Fruit fly (Drosophila melanogaster) whole organism, embryonic: Measurements from ENCODE around the gene frma.

ENCODE experiments used
- Aef1 ChIP-seq: fragments of 200-800 bp; sonication (Bioruptor generic); IDR thresholded peaks from 3 replicates; pipeline ENCODE4 v1.3.6; 2022; ENCODE audit warnings: missing biosample characterization, missing genetic modification characterization
- Antp ChIP-seq: fragments of 200-800 bp; sonication (Bioruptor generic); optimal IDR thresholded peaks from 3 replicates; lab custom pipeline; 2016; ENCODE audit warnings: missing biosample characterization, missing genetic modification characterization
- Bdp1 ChIP-seq: fragments of 200-800 bp; sonication (Bioruptor generic); optimal IDR thresholded peaks from 3 replicates; lab custom pipeline; 2016; ENCODE audit warnings: missing biosample characterization, missing genetic modification characterization
- CG1024 ChIP-seq: fragments of 200-800 bp; sonication (Bioruptor generic); IDR thresholded peaks from 2 replicates; pipeline ENCODE4 v1.3.6; 2022; ENCODE audit warnings: missing biosample characterization, missing genetic modification characterization
- CG11247 ChIP-seq: fragments of 200-800 bp; sonication (Bioruptor generic); IDR thresholded peaks from 2 replicates; pipeline ENCODE4 v1.3.6; 2022; ENCODE audit warnings: missing biosample characterization, missing genetic modification characterization
- CG11696 ChIP-seq: fragments of 200-800 bp; sonication (Bioruptor generic); IDR thresholded peaks from 2 replicates; pipeline ENCODE4 v1.3.6; 2022; ENCODE audit warnings: missing biosample characterization, missing genetic modification characterization
- CG14965 ChIP-seq: fragments of 200-800 bp; sonication (Bioruptor generic); optimal IDR thresholded peaks from 2 replicates; lab custom pipeline; 2016; ENCODE audit warnings: missing biosample characterization, missing genetic modification characterization, borderline replicate concordance
- CG15696 ChIP-seq: fragments of 200-800 bp; sonication (Bioruptor generic); optimal IDR thresholded peaks from 2 replicates; lab custom pipeline; 2019; ENCODE audit warnings: missing biosample characterization, mild to moderate bottlenecking, missing genetic modification characterization, moderate library complexity
- CG17568 ChIP-seq: fragments of 200-800 bp; sonication (Bioruptor generic); optimal IDR thresholded peaks from 2 replicates; lab custom pipeline; 2018; ENCODE audit warnings: missing biosample characterization, mild to moderate bottlenecking, missing genetic modification characterization, moderate library complexity
- CG18262 ChIP-seq: fragments of 200-800 bp; optimal IDR thresholded peaks from 3 replicates; lab custom pipeline; 2019; ENCODE audit warnings: missing biosample characterization, mild to moderate bottlenecking, missing genetic modification characterization, moderate library complexity
- CG2120 ChIP-seq: fragments of 200-800 bp; sonication (Bioruptor generic); optimal IDR thresholded peaks from 3 replicates; lab custom pipeline; 2016; ENCODE audit warnings: missing biosample characterization, missing genetic modification characterization
- CG3163 ChIP-seq: fragments of 200-800 bp; sonication (Bioruptor generic); optimal IDR thresholded peaks from 3 replicates; lab custom pipeline; 2016; ENCODE audit warnings: missing biosample characterization, missing genetic modification characterization
- CG3407 ChIP-seq: fragments of 200-800 bp; sonication (Bioruptor generic); optimal IDR thresholded peaks from 2 replicates; lab custom pipeline; 2018; ENCODE audit warnings: missing biosample characterization, mild to moderate bottlenecking, missing genetic modification characterization
- CG4820 ChIP-seq: fragments of 200-800 bp; sonication (Bioruptor generic); optimal IDR thresholded peaks from 3 replicates; lab custom pipeline; 2016; ENCODE audit warnings: missing biosample characterization, missing genetic modification characterization
- CG9797 ChIP-seq: fragments of 200-800 bp; sonication (Bioruptor generic); optimal IDR thresholded peaks from 3 replicates; lab custom pipeline; 2018; ENCODE audit warnings: missing biosample characterization, mild to moderate bottlenecking, missing genetic modification characterization
- CG9876 ChIP-seq: fragments of 200-800 bp; sonication (Bioruptor generic); optimal IDR thresholded peaks from 2 replicates; lab custom pipeline; 2016; ENCODE audit warnings: missing biosample characterization, missing genetic modification characterization
- CHES-1-like ChIP-seq: fragments of 200-800 bp; sonication (Bioruptor generic); optimal IDR thresholded peaks from 2 replicates; lab custom pipeline; 2016; ENCODE audit warnings: missing biosample characterization, missing genetic modification characterization
- Camta ChIP-seq: fragments of 200-800 bp; sonication (Bioruptor generic); optimal IDR thresholded peaks from 2 replicates; lab custom pipeline; 2016; ENCODE audit warnings: missing biosample characterization, missing genetic modification characterization
- Fer2 ChIP-seq: fragments of 200-800 bp; sonication (Bioruptor generic); optimal IDR thresholded peaks from 2 replicates; lab custom pipeline; 2018; ENCODE audit warnings: missing biosample characterization, mild to moderate bottlenecking, missing genetic modification characterization, moderate library complexity
- H2.0 ChIP-seq: fragments of 200-800 bp; sonication (Bioruptor generic); IDR thresholded peaks from 2 replicates; pipeline ENCODE4 v1.3.6; 2022; ENCODE audit warnings: missing biosample characterization, missing genetic modification characterization
- HLH4C ChIP-seq: fragments of 200-800 bp; sonication (Bioruptor generic); IDR thresholded peaks from 3 replicates; pipeline ENCODE4 v1.3.6; 2022; ENCODE audit warnings: missing biosample characterization, missing genetic modification characterization; ENCODE audit not compliant: partially characterized antibody
- HmgD ChIP-seq: fragments of 200-800 bp; sonication (Bioruptor generic); optimal IDR thresholded peaks from 3 replicates; lab custom pipeline; 2016; ENCODE audit warnings: missing biosample characterization, missing genetic modification characterization
- MESR4 ChIP-seq: fragments of 200-800 bp; sonication (Bioruptor generic); optimal IDR thresholded peaks from 2 replicates; lab custom pipeline; 2018; ENCODE audit warnings: missing biosample characterization, mild to moderate bottlenecking, missing genetic modification characterization, moderate library complexity
- Oaz ChIP-seq: fragments of 200-800 bp; sonication (Bioruptor generic); IDR thresholded peaks from 2 replicates; pipeline ENCODE4 v1.3.6; 2022; ENCODE audit warnings: missing biosample characterization, missing genetic modification characterization
- Trl ChIP-seq, 3 experiments: fragments of >200 bp in 2 of 3; fragments of 200-800 bp in 1 of 3; sonication (Bioruptor generic) in 1 of 3; optimal IDR thresholded peaks; 2 replicates in 1 of 3; 3 replicates in 2 of 3; lab custom pipeline; 2016 to 2017; ENCODE audit warnings: missing biosample characterization in 1 of 3, missing genetic modification characterization in 1 of 3
- Usf ChIP-seq: fragments of 200-800 bp; sonication (Bioruptor generic); optimal IDR thresholded peaks from 2 replicates; lab custom pipeline; 2017; ENCODE audit warnings: missing genotype, missing biosample characterization, missing genetic modification characterization
- ac ChIP-seq: fragments of 200-800 bp; sonication (Bioruptor generic); optimal IDR thresholded peaks from 3 replicates; lab custom pipeline; 2017; ENCODE audit warnings: missing biosample characterization, mild to moderate bottlenecking, missing genetic modification characterization
- bcd ChIP-seq: fragments of 200-800 bp; sonication (Bioruptor generic); optimal IDR thresholded peaks from 2 replicates; lab custom pipeline; 2017; ENCODE audit warnings: missing biosample characterization, mild to moderate bottlenecking, missing genetic modification characterization
- cg ChIP-seq: fragments of 200-800 bp; sonication (Bioruptor generic); optimal IDR thresholded peaks from 3 replicates; lab custom pipeline; 2019; ENCODE audit warnings: missing biosample characterization, mild to moderate bottlenecking, missing genetic modification characterization, moderate library complexity
- chn ChIP-seq: fragments of 200-800 bp; sonication (Bioruptor generic); optimal IDR thresholded peaks from 2 replicates; lab custom pipeline; 2016; ENCODE audit warnings: missing biosample characterization, missing genetic modification characterization
- crp ChIP-seq, 2 experiments: fragments of 200-800 bp; sonication (Bioruptor generic); optimal IDR thresholded peaks; 2 replicates in 1 of 2; 3 replicates in 1 of 2; lab custom pipeline; 2017; ENCODE audit warnings: missing biosample characterization in 2 of 2, missing genetic modification characterization in 2 of 2, mild to moderate bottlenecking in 1 of 2, moderate library complexity in 1 of 2
- da ChIP-seq: fragments of 200-800 bp; sonication (Bioruptor generic); optimal IDR thresholded peaks from 2 replicates; lab custom pipeline; 2016; ENCODE audit warnings: missing biosample characterization, missing genetic modification characterization
- eve ChIP-seq, 2 experiments: fragments of >200 bp; optimal IDR thresholded peaks; 2 replicates each; lab custom pipeline; 2017; ENCODE audit warnings: missing biosample characterization in 2 of 2, missing genetic modification characterization in 2 of 2
- fd64A ChIP-seq: fragments of 200-800 bp; sonication (Bioruptor generic); optimal IDR thresholded peaks from 3 replicates; lab custom pipeline; 2018; ENCODE audit warnings: missing biosample characterization, mild to moderate bottlenecking, missing genetic modification characterization
- grau ChIP-seq: fragments of 200-800 bp; optimal IDR thresholded peaks from 3 replicates; lab custom pipeline; 2019; ENCODE audit warnings: missing biosample characterization, mild to moderate bottlenecking, missing genetic modification characterization, moderate library complexity
- ham ChIP-seq: fragments of 200-800 bp; sonication (Bioruptor generic); IDR thresholded peaks from 2 replicates; pipeline ENCODE4 v1.3.6; 2022; ENCODE audit warnings: missing biosample characterization, missing genetic modification characterization
- knrl ChIP-seq: fragments of 200-800 bp; sonication (Bioruptor generic); IDR thresholded peaks from 3 replicates; pipeline ENCODE4 v1.3.6; 2022; ENCODE audit warnings: missing biosample characterization, missing genetic modification characterization; ENCODE audit not compliant: partially characterized antibody
- maf-S ChIP-seq: fragments of 200-800 bp; sonication (Bioruptor generic); optimal IDR thresholded peaks from 2 replicates; lab custom pipeline; 2016; ENCODE audit warnings: missing biosample characterization, missing genetic modification characterization
- nau ChIP-seq: fragments of 200-800 bp; sonication (Bioruptor generic); optimal IDR thresholded peaks from 3 replicates; lab custom pipeline; 2017; ENCODE audit warnings: missing biosample characterization, mild to moderate bottlenecking, missing genetic modification characterization, missing genetic modification reagents
- peb ChIP-seq: fragments of 200-800 bp; sonication (Bioruptor generic); IDR thresholded peaks from 2 replicates; pipeline ENCODE4 v1.3.6; 2022; ENCODE audit warnings: missing biosample characterization, missing genetic modification characterization
- sd ChIP-seq: fragments of 200-800 bp; sonication (Bioruptor generic); optimal IDR thresholded peaks from 3 replicates; lab custom pipeline; 2018; ENCODE audit warnings: missing biosample characterization, mild to moderate bottlenecking, missing genetic modification characterization, moderate library complexity
- sens-2 ChIP-seq: fragments of 200-800 bp; sonication (Bioruptor generic); IDR thresholded peaks from 2 replicates; pipeline ENCODE4 v1.3.6; 2022; ENCODE audit warnings: missing biosample characterization, missing genetic modification characterization
- sna ChIP-seq: fragments of 200-800 bp; sonication (Bioruptor generic); IDR thresholded peaks from 2 replicates; pipeline ENCODE4 v1.3.6; 2022; ENCODE audit warnings: missing biosample characterization, missing genetic modification characterization; ENCODE audit not compliant: partially characterized antibody
- sr ChIP-seq: fragments of 200-800 bp; sonication (Bioruptor generic); IDR thresholded peaks from 3 replicates; pipeline ENCODE4 v1.3.6; 2022; ENCODE audit warnings: missing biosample characterization, missing genetic modification characterization
- tgo ChIP-seq: fragments of 200-800 bp; sonication (Bioruptor generic); IDR thresholded peaks from 3 replicates; pipeline ENCODE4 v1.3.6; 2022; ENCODE audit warnings: missing biosample characterization, missing genetic modification characterization
- toy ChIP-seq: fragments of 200-800 bp; sonication (Bioruptor generic); IDR thresholded peaks from 2 replicates; pipeline ENCODE4 v1.3.6; 2022; ENCODE audit warnings: missing biosample characterization, missing genetic modification characterization
- usp ChIP-seq: fragments of >200 bp; optimal IDR thresholded peaks from 2 replicates; lab custom pipeline; 2017; ENCODE audit warnings: missing biosample characterization, missing genetic modification characterization
- vfl ChIP-seq: fragments of 200-800 bp; sonication (Bioruptor generic); optimal IDR thresholded peaks from 2 replicates; lab custom pipeline; 2016; ENCODE audit warnings: missing biosample characterization, missing genetic modification characterization
- vnd ChIP-seq: fragments of 200-800 bp; sonication (Bioruptor generic); IDR thresholded peaks from 3 replicates; pipeline ENCODE4 v1.3.6; 2022; ENCODE audit warnings: missing biosample characterization, missing genetic modification characterization; ENCODE audit not compliant: partially characterized antibody
- z ChIP-seq: fragments of 200-800 bp; sonication (Bioruptor generic); IDR thresholded peaks from 3 replicates; pipeline ENCODE4 v1.3.6; 2022; ENCODE audit warnings: missing biosample characterization, missing genetic modification characterization

Gene frma

DNA sequence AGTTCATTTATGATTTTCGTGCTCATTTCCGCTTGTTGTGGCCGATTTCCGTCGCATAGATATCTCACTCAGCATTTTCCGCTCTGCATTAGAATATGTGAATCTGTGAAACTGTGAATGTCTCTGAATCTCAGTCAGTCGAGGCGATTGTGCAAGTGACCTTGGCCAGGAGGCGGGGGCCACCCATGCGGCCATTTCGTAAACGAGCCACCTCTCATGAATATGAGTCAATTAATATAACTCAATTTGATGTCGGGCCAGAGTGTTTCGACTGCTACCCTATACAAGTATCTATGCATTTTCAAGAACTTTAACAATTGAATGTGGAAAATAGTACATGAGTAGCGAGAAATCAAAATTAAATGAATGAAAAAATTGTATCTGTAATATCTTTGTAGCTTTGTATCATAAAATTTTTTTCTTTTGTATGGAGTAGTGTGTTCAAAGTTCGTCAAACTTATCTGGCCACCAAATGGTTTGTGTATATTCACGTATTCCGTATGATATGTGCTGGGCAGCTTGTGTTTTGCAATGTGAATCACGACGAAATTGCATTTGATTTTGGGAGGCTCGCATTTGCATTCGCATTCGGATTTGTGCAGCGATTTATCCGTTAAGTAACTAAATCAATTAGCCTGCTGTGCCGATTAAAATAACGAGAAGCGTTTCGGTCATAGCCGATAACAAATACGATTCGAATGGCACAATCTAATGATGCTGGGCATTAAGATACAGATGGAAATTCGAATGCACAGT, 20.2 kb upstream of the frma start, which contains the start of gene CG12730 (continued):
- TF ChIP-seq tgo (GFP tag; lab: Robert Waterston, UW) (peak; percentile 56; the same call in 2 of the 3 replicates), crp (GFP tag; optimal IDR thresholded peaks at IDR 0.05; lab: Kevin White, UChicago) (no peak), CG17568 (GFP tag; lab: Kevin White, UChicago) (no peak), Trl (optimal IDR thresholded peaks at IDR 0.05; lab: Kevin White, UChicago) (no peak), Trl (GFP tag; optimal IDR thresholded peaks at IDR 0.05; lab: Kevin White, UChicago) (no peak), usp (GFP tag; lab: Kevin White, UChicago) (no peak), cg (GFP tag; lab: Kevin White, UChicago) (no peak), Oaz (GFP tag; lab: Robert Waterston, UW) (0 out of 2 replicates have a peak, but pooled peaks have one; percentile 27), eve (GFP tag; optimal IDR thresholded peaks at IDR 0.05; lab: Kevin White, UChicago) (no peak), ac (no peak), sr (GFP tag; lab: Robert Waterston, UW) (no peak), vnd (GFP tag; lab: Robert Waterston, UW) (no peak), Aef1 (GFP tag; lab: Robert Waterston, UW) (no peak), CG11247 (0 out of 2 replicates have a peak, but pooled peaks have one; percentile 42), HmgD (GFP tag; lab: Kevin White, UChicago) (no peak), CG15696 (tag; lab: Kevin White, UChicago) (no peak), Camta (GFP tag; lab: Kevin White, UChicago) (no peak), sens-2 (GFP tag; lab: Robert Waterston, UW) (no peak), maf-S (GFP tag; lab: Kevin White, UChicago) (no peak), fd64A (GFP tag; lab: Kevin White, UChicago) (no peak), CG4820 (GFP tag; lab: Kevin White, UChicago) (no peak), Usf (GFP tag; lab: Kevin White, UChicago) (no peak), CG3163 (GFP tag; lab: Kevin White, UChicago) (no peak), CG18262 (tag; lab: Kevin White, UChicago) (no peak), Antp (GFP tag; lab: Kevin White, UChicago) (no peak), knrl (GFP tag; lab: Robert Waterston, UW) (no peak), HLH4C (GFP tag; lab: Robert Waterston, UW) (no peak), peb (GFP tag; lab: Robert Waterston, UW) (no peak), ham (GFP tag; lab: Robert Waterston, UW) (no peak), vfl (GFP tag; lab: Kevin White, UChicago) (no peak), Fer2 (no peak), CG9797 (GFP tag; lab: Kevin White, UChicago) (no peak), nau (no peak), z (GFP tag; lab: Robert Waterston, UW) (peak; percentile 84), sd (tag; lab: Kevin White, UChicago) (no peak), Bdp1 (GFP tag; lab: Kevin White, UChicago) (no peak), CG2120 (no peak), CG9876 (GFP tag; lab: Kevin White, UChicago) (no peak), H2.0 (peak; percentile 44; the same call in 1 of the 2 replicates), CG1024 (GFP tag; lab: Robert Waterston, UW) (no peak), grau (no peak), CG14965 (GFP tag; lab: Kevin White, UChicago) (no peak), CG11696 (GFP tag; lab: Robert Waterston, UW) (no peak), da (GFP tag; lab: Kevin White, UChicago) (no peak), MESR4 (GFP tag; lab: Kevin White, UChicago) (no peak), bcd (GFP tag; lab: Kevin White, UChicago) (no peak), chn (no peak), CHES-1-like (GFP tag; lab: Kevin White, UChicago) (no peak), sna (no peak), CG3407 (GFP tag; lab: Kevin White, UChicago) (no peak), toy (GFP tag; lab: Robert Waterston, UW) (no peak)
